Worm (Caenorhabditis elegans) whole organism, L3 larva: ENCODE measurements around the gene nspe-1.
A peak's percentile ranks its signal among the peaks of the same experiment; 100 is the strongest.

Experiments
- ZK546.5 ChIP-seq: sonication (generic microtip); optimal IDR thresholded peaks from 2 replicates; lab custom pipeline; 2017; ENCODE audit warnings: missing biosample characterization, missing genetic modification characterization
- aly-2 ChIP-seq: fragments of 150-350 bp; optimal IDR thresholded peaks from 2 replicates; lab custom pipeline; 2014; ENCODE audit warnings: missing biosample characterization, missing genetic modification characterization
- ceh-16 ChIP-seq: sonication (generic microtip); optimal IDR thresholded peaks from 2 replicates; lab custom pipeline; 2017; ENCODE audit warnings: missing biosample characterization, missing genetic modification characterization
- ceh-82 ChIP-seq: fragments of 150-350 bp; optimal IDR thresholded peaks from 2 replicates; lab custom pipeline; 2014; ENCODE audit warnings: missing biosample characterization, missing genetic modification characterization
- ceh-9 ChIP-seq: sonication (generic microtip); optimal IDR thresholded peaks from 2 replicates; lab custom pipeline; 2018; ENCODE audit warnings: missing biosample characterization, missing genetic modification characterization
- egl-27 ChIP-seq: sonication (generic microtip); optimal IDR thresholded peaks from 4 replicates; lab custom pipeline; 2017; ENCODE audit warnings: missing biosample characterization, missing genetic modification reagents, missing genetic modification characterization
- egl-5 ChIP-seq: fragments of 150-350 bp; optimal IDR thresholded peaks from 2 replicates; lab custom pipeline; 2017; ENCODE audit warnings: missing biosample characterization, missing genetic modification reagents, missing genetic modification characterization, inconsistent platforms
- elt-1 ChIP-seq: fragments of 150-350 bp; optimal IDR thresholded peaks from 2 replicates; lab custom pipeline; 2014; ENCODE audit warnings: missing biosample characterization, missing genetic modification characterization
- fkh-10 ChIP-seq: sonication (generic microtip); optimal IDR thresholded peaks from 2 replicates; lab custom pipeline; 2017; ENCODE audit warnings: missing biosample characterization, missing genetic modification reagents, missing genetic modification characterization
- fkh-2 ChIP-seq: fragments of 150-350 bp; optimal IDR thresholded peaks from 2 replicates; lab custom pipeline; 2014; ENCODE audit warnings: missing biosample characterization, missing genetic modification reagents, missing genetic modification characterization
- fos-1 ChIP-seq: fragments of 150-350 bp; optimal IDR thresholded peaks from 2 replicates; lab custom pipeline; 2014; ENCODE audit warnings: missing biosample characterization, missing genetic modification characterization
- hmg-11 ChIP-seq: sonication (generic microtip); optimal IDR thresholded peaks from 2 replicates; lab custom pipeline; 2016; ENCODE audit warnings: missing genetic modification characterization, missing compliant biosample characterization
- lsy-12 ChIP-seq: sonication (generic microtip); optimal IDR thresholded peaks from 2 replicates; lab custom pipeline; 2016; ENCODE audit warnings: mild to moderate bottlenecking, missing genetic modification characterization, missing compliant biosample characterization
- mdl-1 ChIP-seq: fragments of 150-350 bp; optimal IDR thresholded peaks from 2 replicates; lab custom pipeline; 2014; ENCODE audit warnings: missing biosample characterization, missing genetic modification characterization
- mml-1 ChIP-seq: fragments of 150-350 bp; sonication (generic microtip); optimal IDR thresholded peaks from 3 replicates; lab custom pipeline; 2014; ENCODE audit warnings: missing biosample characterization, missing genetic modification characterization
- nfya-1 ChIP-seq: sonication (generic microtip); optimal IDR thresholded peaks from 2 replicates; lab custom pipeline; 2017; ENCODE audit warnings: missing genetic modification characterization, mild to moderate bottlenecking, missing compliant biosample characterization, antibody characterized with exemption, moderate library complexity; ENCODE audit not compliant: insufficient read depth
- nhr-11 ChIP-seq: fragments of 150-350 bp; optimal IDR thresholded peaks from 2 replicates; lab custom pipeline; 2014; ENCODE audit warnings: missing biosample characterization, missing genetic modification characterization
- nhr-12 ChIP-seq: fragments of 150-350 bp; optimal IDR thresholded peaks from 2 replicates; lab custom pipeline; 2014; ENCODE audit warnings: missing biosample characterization, missing genetic modification characterization
- nhr-23 ChIP-seq: fragments of 150-350 bp; optimal IDR thresholded peaks from 2 replicates; lab custom pipeline; 2014; ENCODE audit warnings: missing biosample characterization, missing genetic modification reagents, missing genetic modification characterization
- nhr-237 ChIP-seq: fragments of 150-350 bp; optimal IDR thresholded peaks from 2 replicates; lab custom pipeline; 2014; ENCODE audit warnings: missing biosample characterization, missing genetic modification characterization
- nhr-25 ChIP-seq: sonication (generic microtip); optimal IDR thresholded peaks from 2 replicates; lab custom pipeline; 2017; ENCODE audit warnings: missing biosample characterization, missing genetic modification characterization
- nhr-28 ChIP-seq: fragments of 150-350 bp; optimal IDR thresholded peaks from 2 replicates; lab custom pipeline; 2014; ENCODE audit warnings: missing biosample characterization, missing genetic modification characterization
- nhr-43 ChIP-seq: sonication (generic microtip); optimal IDR thresholded peaks from 2 replicates; lab custom pipeline; 2016; ENCODE audit warnings: mild to moderate bottlenecking, missing genetic modification characterization, missing compliant biosample characterization; ENCODE audit not compliant: poor library complexity, severe bottlenecking
- sea-2 ChIP-seq: fragments of 150-350 bp; sonication (generic microtip); optimal IDR thresholded peaks from 4 replicates; lab custom pipeline; 2014; ENCODE audit warnings: missing biosample characterization, missing genetic modification reagents, missing genetic modification characterization
- snpc-4 ChIP-seq: fragments of 150-350 bp; optimal IDR thresholded peaks from 2 replicates; lab custom pipeline; 2014; ENCODE audit warnings: missing biosample characterization, missing genetic modification characterization
- unc-62 ChIP-seq: fragments of 150-350 bp; sonication (generic microtip); optimal IDR thresholded peaks from 4 replicates; lab custom pipeline; 2014; ENCODE audit warnings: missing biosample characterization, missing genetic modification reagents, missing genetic modification characterization
- ztf-4 ChIP-seq: fragments of 150-350 bp; optimal IDR thresholded peaks from 2 replicates; lab custom pipeline; 2014; ENCODE audit warnings: missing biosample characterization, missing genetic modification characterization

The nspe-1 gene

DNA sequence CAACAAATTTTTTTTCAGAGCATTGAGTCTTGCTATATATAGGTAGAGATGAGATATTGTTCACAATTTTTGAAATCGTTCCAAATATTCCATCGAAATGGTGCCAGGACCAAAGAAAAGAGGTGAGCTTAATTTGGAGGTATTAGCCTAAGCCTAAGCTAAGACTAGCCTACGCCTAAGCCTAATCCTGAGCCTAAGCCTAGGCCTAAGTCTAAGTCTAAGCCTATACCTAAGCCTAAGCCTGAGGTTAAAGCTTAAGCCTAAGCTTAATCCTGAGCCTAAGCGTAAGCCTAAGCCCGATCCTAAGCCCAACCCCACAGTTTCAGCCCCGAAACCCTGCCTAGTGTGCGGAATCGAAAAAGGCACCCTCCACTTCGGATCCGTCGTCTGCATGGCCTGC is 15.9 kb upstream of the nspe-1 start, which contains the start of gene nhr-234:
Gene nhr-234 (plus strand): TSS at position 77 of the 400 bp plus-strand sequence.
- no peak for TF ChIP-seq egl-5 (tag; lab: Kevin White, UChicago)
- no peak for TF ChIP-seq nhr-237 (tag; lab: Kevin White, UChicago)
- TF ChIP-seq nfya-1 (tag; lab: Kevin White, UChicago), result no peak
- no peak for TF ChIP-seq hmg-11 (tag; lab: Kevin White, UChicago)
- TF ChIP-seq ceh-82 (tag; lab: Kevin White, UChicago), result no peak

DNA sequence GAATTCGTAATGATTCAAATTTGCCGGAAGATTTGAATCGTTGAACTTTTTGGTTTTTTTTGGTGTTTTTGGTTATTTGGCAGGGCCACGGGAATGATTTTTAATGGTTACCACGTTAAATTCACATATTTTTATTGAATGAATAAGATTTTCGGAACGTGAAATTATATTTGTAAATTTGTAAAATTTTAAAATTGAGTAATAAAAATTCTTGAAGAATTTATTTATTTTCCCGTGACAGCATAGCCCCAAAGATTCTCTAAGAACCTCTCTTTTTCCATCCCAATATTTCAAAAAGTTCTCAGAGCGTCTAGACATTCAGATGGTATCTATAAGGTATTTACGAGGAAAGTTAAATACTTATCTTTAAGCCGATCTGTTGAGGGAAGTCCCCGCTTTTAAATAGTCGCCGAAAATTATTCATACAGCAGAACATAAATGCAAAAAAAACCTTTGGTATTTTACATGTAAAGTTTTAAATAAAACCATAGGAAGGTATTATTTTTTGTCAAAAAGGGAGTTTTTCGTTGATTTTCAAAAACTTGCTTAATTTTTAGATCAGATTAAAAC is 14.2 kb upstream of the nspe-1 start, which contains the start of gene Y38E10A.17:
Gene Y38E10A.17 (minus strand): TSS at position 51 of the 570 bp plus-strand sequence.
- TF ChIP-seq ztf-4 (tag; lab: Kevin White, UChicago) (no peak), fkh-2 (tag; lab: Kevin White, UChicago) (no peak), sea-2 (GFP tag; lab: Kevin White, UChicago) (no peak), elt-1 (tag; lab: Kevin White, UChicago) (peak; percentile 68), ceh-82 (tag; lab: Kevin White, UChicago) (no peak), mml-1 (no peak), nhr-23 (tag; lab: Kevin White, UChicago) (no peak)

DNA sequence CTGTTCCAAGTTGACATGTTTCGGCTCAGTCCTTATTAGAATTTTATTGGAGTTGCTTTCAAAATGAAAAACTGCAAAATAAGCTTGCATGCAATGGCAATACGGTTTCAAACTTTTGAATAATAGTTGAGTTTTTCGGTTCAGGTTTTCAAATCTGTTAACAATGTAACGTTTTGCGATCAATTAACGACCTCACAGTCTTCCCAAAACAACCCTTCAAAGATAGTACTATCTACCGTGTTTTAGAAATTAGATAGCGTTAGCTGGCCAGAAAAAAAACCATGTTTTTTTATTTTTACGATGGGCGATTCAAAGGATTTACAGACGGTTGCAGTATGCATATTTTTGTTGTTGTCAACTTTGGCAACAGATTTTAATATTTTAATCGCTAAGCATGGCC is 10.2 kb upstream of the nspe-1 start, which contains the start of gene Y38E10A.34:
Gene Y38E10A.34 (plus strand): TSS at position 301 of the 400 bp plus-strand sequence.
- TF ChIP-seq unc-62 (GFP tag; lab: Kevin White, UChicago), result no peak
- no peak for TF ChIP-seq ceh-9 (tag; lab: Kevin White, UChicago)
- no peak for TF ChIP-seq sea-2 (GFP tag; lab: Kevin White, UChicago)
- TF ChIP-seq aly-2 (tag; lab: Kevin White, UChicago), result no peak
- TF ChIP-seq nhr-237 (tag; lab: Kevin White, UChicago), result no peak
- no peak for TF ChIP-seq ZK546.5 (tag; lab: Kevin White, UChicago)
- TF ChIP-seq egl-5 (tag; lab: Kevin White, UChicago), result no peak
- TF ChIP-seq ceh-16 (tag; lab: Kevin White, UChicago), result no peak
- no peak for TF ChIP-seq nhr-43 (tag; lab: Kevin White, UChicago)
- no peak for TF ChIP-seq nhr-25
- no peak for TF ChIP-seq ztf-4 (tag; lab: Kevin White, UChicago)

DNA sequence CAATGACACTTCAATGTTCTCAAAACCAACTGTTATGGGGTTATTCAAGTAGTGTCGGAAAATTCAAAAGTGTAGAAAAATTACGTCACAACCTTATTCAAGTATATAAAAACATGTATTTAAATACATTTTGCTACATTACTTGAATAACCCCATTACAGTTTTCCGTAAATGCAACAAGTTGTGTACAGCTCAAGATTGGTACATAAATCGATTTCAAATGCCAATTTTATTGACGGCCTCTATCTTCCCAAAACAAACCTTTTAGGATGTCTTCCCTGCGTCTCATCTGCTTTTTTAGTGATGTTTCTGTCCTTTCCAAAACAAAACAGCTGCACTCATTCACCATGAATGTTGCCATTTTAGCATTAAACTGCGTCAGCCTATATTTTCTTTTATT is 8.7 kb upstream of the nspe-1 start, which contains the start of gene Y38E10A.28:
Gene Y38E10A.28 (plus strand): TSS at position 301 of the 400 bp plus-strand sequence.
- TF ChIP-seq aly-2 (tag; lab: Kevin White, UChicago) (no peak), ztf-4 (tag; lab: Kevin White, UChicago) (no peak), snpc-4 (tag; lab: Kevin White, UChicago) (no peak), nhr-11 (tag; lab: Kevin White, UChicago) (no peak), fkh-2 (tag; lab: Kevin White, UChicago) (no peak), lsy-12 (tag; lab: Kevin White, UChicago) (no peak), ceh-16 (tag; lab: Kevin White, UChicago) (no peak), fkh-10 (GFP tag; lab: Kevin White, UChicago) (no peak), nhr-43 (tag; lab: Kevin White, UChicago) (no peak)
- TF ChIP-seq, all 47 proteins: peak for 0

DNA sequence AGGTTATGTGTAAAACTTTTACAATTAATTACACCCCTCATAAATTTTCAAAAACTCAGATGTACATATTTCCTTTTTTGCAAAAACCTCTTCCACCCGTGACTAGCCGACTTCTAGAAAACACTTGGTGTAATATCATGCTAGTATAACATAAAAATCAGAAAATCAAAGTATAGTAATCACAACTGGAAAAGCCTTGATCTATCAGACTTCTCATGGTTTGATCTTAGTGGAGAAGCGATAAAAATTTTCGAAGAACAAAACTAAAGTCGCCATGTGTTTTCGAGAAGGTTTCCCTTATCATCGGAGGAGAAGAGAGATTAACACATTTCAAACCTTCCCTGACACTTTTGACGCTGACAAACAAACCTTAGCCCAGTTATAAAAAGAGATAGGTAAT is 7.9 kb upstream of the nspe-1 start, which contains the start of gene nspe-5:
Gene nspe-5 (plus strand): TSS at position 301 of the 400 bp plus-strand sequence.
- TF ChIP-seq egl-27 (tag; lab: Kevin White, UChicago) (no peak), nhr-25 (peak; percentile 9)

DNA sequence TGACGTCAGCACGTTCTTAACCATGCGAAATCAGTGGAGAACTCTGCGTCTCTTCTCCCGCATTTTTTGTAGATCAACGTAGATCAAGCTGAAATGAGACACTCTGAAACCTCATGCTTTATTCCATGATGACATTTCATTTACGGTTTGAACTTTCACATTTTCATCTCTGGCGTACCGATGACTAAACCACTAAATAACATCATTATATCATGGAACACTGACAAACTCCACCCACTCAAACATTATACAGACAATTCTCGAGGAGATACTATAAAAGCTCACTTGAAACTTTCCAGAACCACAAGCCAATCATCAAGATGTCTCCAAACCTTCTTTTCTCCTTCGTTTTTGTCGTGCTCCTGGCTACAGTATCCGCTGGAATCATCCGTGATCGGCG is 6.2 kb upstream of the nspe-1 start, which contains the start of gene nspe-7:
Gene nspe-7 (plus strand): TSS at position 301 of the 400 bp plus-strand sequence.
- no peak for TF ChIP-seq ZK546.5 (tag; lab: Kevin White, UChicago)
- no peak for TF ChIP-seq elt-1 (tag; lab: Kevin White, UChicago)
- TF ChIP-seq nhr-28 (tag; lab: Kevin White, UChicago), result no peak
- TF ChIP-seq, all 47 proteins: peak for 0

DNA sequence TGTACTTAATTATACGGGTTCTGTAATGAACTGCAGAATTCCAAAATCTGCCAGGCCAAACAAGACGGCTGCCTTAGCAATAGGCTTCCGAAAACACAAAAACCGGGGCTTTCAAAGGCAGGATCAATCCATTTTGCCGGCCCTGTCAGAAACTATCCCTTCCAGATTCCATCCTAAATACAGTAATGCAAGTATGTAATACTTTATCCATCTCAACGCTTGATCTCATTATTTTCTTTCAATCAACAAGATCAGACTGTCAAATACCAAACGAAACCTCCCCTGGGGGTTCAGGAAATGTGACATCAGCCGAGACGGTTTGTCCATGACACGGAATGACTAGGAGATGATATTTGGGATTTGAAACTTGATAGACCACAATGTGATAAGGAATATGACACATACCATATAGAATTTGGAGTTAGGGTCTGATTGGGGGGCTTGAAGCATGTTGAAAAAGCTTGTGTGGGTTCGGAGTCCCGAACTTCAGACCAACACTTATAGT is 5.5 kb upstream of the nspe-1 start:
- no peak for TF ChIP-seq nhr-43 (tag; lab: Kevin White, UChicago)
- no peak for TF ChIP-seq nhr-12 (tag; lab: Kevin White, UChicago)
- TF ChIP-seq mdl-1 (tag; lab: Kevin White, UChicago), result no peak
- TF ChIP-seq aly-2 (tag; lab: Kevin White, UChicago), result no peak
- TF ChIP-seq ztf-4 (tag; lab: Kevin White, UChicago), result no peak
- no peak for TF ChIP-seq fos-1 (tag; lab: Kevin White, UChicago)
- TF ChIP-seq egl-27 (tag; lab: Kevin White, UChicago), result no peak
